Fruit fly (Drosophila melanogaster): Measurements from ENCODE around the gene SP1173.

- no peak for TF ChIP-seq psq (optimal IDR thresholded peaks at IDR 0.05)
- TF ChIP-seq Dll (optimal IDR thresholded peaks at IDR 0.05): no peak
Measured at dm6 chr3L:6719392-6719889, 16.1 kb upstream of the SP1173 start, which contains the start of gene ple.
